Fruit fly (Drosophila melanogaster) whole organism, prepupa: ENCODE results near the gene CG43219.

Experiments
- Blimp-1 ChIP-seq: fragments of 200-800 bp; sonication (Bioruptor generic); optimal IDR thresholded peaks from 3 replicates; lab custom pipeline; 2017; ENCODE audit warnings: missing biosample characterization, missing genetic modification characterization, mild to moderate bottlenecking, moderate library complexity, missing genetic modification reagents
- CG11762 ChIP-seq: fragments of 200-800 bp; sonication (Bioruptor generic); optimal IDR thresholded peaks from 3 replicates; lab custom pipeline; 2016; ENCODE audit warnings: missing biosample characterization, missing genetic modification characterization; ENCODE audit not compliant: insufficient read depth
- CG11902 ChIP-seq: fragments of 200-800 bp; sonication (Bioruptor generic); optimal IDR thresholded peaks from 3 replicates; lab custom pipeline; 2016; ENCODE audit warnings: missing biosample characterization, missing genetic modification characterization
- CG6792 ChIP-seq: fragments of 200-800 bp; sonication (Bioruptor generic); optimal IDR thresholded peaks from 3 replicates; lab custom pipeline; 2016; ENCODE audit warnings: missing biosample characterization, missing genetic modification characterization
- Hr38 ChIP-seq: sonication (Bioruptor generic); optimal IDR thresholded peaks from 2 replicates; lab custom pipeline; 2016; ENCODE audit warnings: missing biosample characterization, missing genetic modification characterization
- Lpt ChIP-seq: fragments of 200-800 bp; sonication (Bioruptor generic); optimal IDR thresholded peaks from 3 replicates; lab custom pipeline; 2016; ENCODE audit warnings: missing biosample characterization, missing genetic modification characterization
- fd59A ChIP-seq: fragments of 200-800 bp; sonication (Bioruptor generic); optimal IDR thresholded peaks from 2 replicates; lab custom pipeline; 2017; ENCODE audit warnings: missing biosample characterization, mild to moderate bottlenecking, missing genetic modification characterization, missing genetic modification reagents
- net ChIP-seq: fragments of 200-800 bp; sonication (Bioruptor generic); optimal IDR thresholded peaks from 3 replicates; lab custom pipeline; 2016; ENCODE audit warnings: missing biosample characterization, missing genetic modification characterization
- topi ChIP-seq: fragments of 200-800 bp; sonication (Bioruptor generic); optimal IDR thresholded peaks from 3 replicates; lab custom pipeline; 2016; ENCODE audit warnings: missing biosample characterization, missing genetic modification characterization

DNA sequence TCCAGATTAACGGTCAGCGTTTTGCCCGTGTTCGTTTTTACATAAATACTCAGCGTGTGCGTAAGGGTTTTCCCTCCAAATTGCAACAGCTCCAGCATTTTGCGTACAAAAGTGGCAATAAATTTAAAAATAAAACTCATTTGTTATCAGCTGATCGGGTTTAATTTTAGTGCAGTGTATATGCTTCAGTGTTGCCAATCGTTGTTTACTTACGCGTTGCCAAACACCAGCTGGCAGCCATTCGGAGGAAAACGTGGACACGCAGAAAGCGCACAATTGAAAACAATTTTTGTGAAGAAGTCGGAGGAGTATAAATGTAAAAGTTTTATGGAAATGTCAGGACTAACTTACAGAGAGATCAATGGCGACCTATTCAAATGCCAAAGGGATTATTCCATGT is 23.6 kb upstream of the CG43219 start, which contains the start of the genes Targ3 and park:
- no peak for TF ChIP-seq fd59A (GFP tag; lab: Kevin White, UChicago)
- no peak for TF ChIP-seq CG11762 (GFP tag; lab: Kevin White, UChicago)
- TF ChIP-seq Hr38 (GFP tag; lab: Kevin White, UChicago) = no peak
- TF ChIP-seq Lpt (GFP tag; lab: Kevin White, UChicago) = no peak
- TF ChIP-seq topi (GFP tag; lab: Kevin White, UChicago) = no peak
- peak; percentile 31 for TF ChIP-seq net (GFP tag; lab: Kevin White, UChicago)
- no peak for TF ChIP-seq CG6792
- no peak for TF ChIP-seq Blimp-1 (GFP tag; lab: Kevin White, UChicago)
- no peak for TF ChIP-seq CG11902 (GFP tag; lab: Kevin White, UChicago)
